Worm (Caenorhabditis elegans) whole organism, early embryonic: ENCODE results near the gene tag-241.

Experiments
- B0310.2 ChIP-seq: sonication (generic microtip); optimal IDR thresholded peaks from 2 replicates; lab custom pipeline; 2016; ENCODE audit warnings: mild to moderate bottlenecking, missing genetic modification characterization, missing compliant biosample characterization
- F13C5.2 ChIP-seq: sonication (generic microtip); optimal IDR thresholded peaks from 2 replicates; lab custom pipeline; 2017; ENCODE audit warnings: mild to moderate bottlenecking, missing genetic modification characterization, inconsistent platforms, missing compliant biosample characterization
- aly-1 ChIP-seq: sonication (generic microtip); optimal IDR thresholded peaks from 2 replicates; lab custom pipeline; 2016; ENCODE audit warnings: missing genetic modification characterization, missing compliant biosample characterization
- ama-1 ChIP-seq: fragments of 150-350 bp; optimal IDR thresholded peaks from 2 replicates; lab custom pipeline; 2014
- ceh-13 ChIP-seq: fragments of 200-800 bp; sonication (Bioruptor generic); optimal IDR thresholded peaks from 2 replicates; lab custom pipeline; 2018; ENCODE audit warnings: mild to moderate bottlenecking, missing genetic modification characterization, missing compliant biosample characterization
- ceh-36 ChIP-seq: sonication (generic microtip); optimal IDR thresholded peaks from 2 replicates; lab custom pipeline; 2016; ENCODE audit warnings: missing genetic modification characterization, inconsistent platforms, missing compliant biosample characterization
- flt-1 ChIP-seq: fragments of 200-800 bp; sonication (Bioruptor generic); IDR thresholded peaks from 2 replicates; pipeline ENCODE4 v1.3.6; 2022; ENCODE audit warnings: missing genetic modification characterization, missing compliant biosample characterization
- hmbx-1 ChIP-seq: sonication (generic microtip); optimal IDR thresholded peaks from 2 replicates; lab custom pipeline; 2016; ENCODE audit warnings: mild to moderate bottlenecking, missing genetic modification characterization, missing compliant biosample characterization
- hmg-4 ChIP-seq: fragments of 200-800 bp; sonication (Bioruptor generic); optimal IDR thresholded peaks from 2 replicates; lab custom pipeline; 2018; ENCODE audit warnings: mild to moderate bottlenecking, missing genetic modification characterization, missing compliant biosample characterization
- hnd-1 ChIP-seq: sonication (generic microtip); optimal IDR thresholded peaks from 2 replicates; lab custom pipeline; 2016; ENCODE audit warnings: missing genetic modification characterization, missing compliant biosample characterization
- pes-1 ChIP-seq: fragments of 200-800 bp; sonication (Bioruptor generic); IDR thresholded peaks from 2 replicates; pipeline ENCODE4 v1.3.6; 2022; ENCODE audit warnings: missing genetic modification reagents, missing genetic modification characterization, missing compliant biosample characterization
- sea-1 ChIP-seq: fragments of 200-800 bp; sonication (Bioruptor generic); conservative IDR thresholded peaks from 2 replicates; pipeline ENCODE4 v1.3.6; 2022; ENCODE audit warnings: missing genetic modification characterization, missing compliant biosample characterization
- tbx-11 ChIP-seq: fragments of 200-800 bp; sonication (Bioruptor generic); IDR thresholded peaks from 2 replicates; pipeline ENCODE4 v1.3.6; 2022; ENCODE audit warnings: missing genetic modification characterization, missing compliant biosample characterization
- tra-4 ChIP-seq: sonication (generic microtip); optimal IDR thresholded peaks from 2 replicates; lab custom pipeline; 2017; ENCODE audit warnings: missing genetic modification characterization, missing compliant biosample characterization

ce11 chrX:11792730-11793129 is 31.1 kb upstream of the tag-241 start:
- TF ChIP-seq aly-1 (tag; lab: Kevin White, UChicago) (no peak), F13C5.2 (tag; lab: Kevin White, UChicago) (no peak), ama-1 (lab: Kevin White, UChicago) (no peak), ceh-36 (tag; lab: Kevin White, UChicago) (no peak), tra-4 (tag; lab: Kevin White, UChicago) (no peak), tbx-11 (GFP tag; lab: Robert Waterston, UW) (no peak), sea-1 (GFP tag; lab: Robert Waterston, UW) (no peak), flt-1 (GFP tag; lab: Robert Waterston, UW) (no peak), hmg-4 (GFP tag; lab: Kevin White, UChicago) (no peak), hmbx-1 (tag; lab: Kevin White, UChicago) (no peak), pes-1 (GFP tag; lab: Robert Waterston, UW) (no peak), hnd-1 (tag; lab: Kevin White, UChicago) (no peak), B0310.2 (tag; lab: Kevin White, UChicago) (no peak), ceh-13 (GFP tag; lab: Kevin White, UChicago) (no peak)
